Worm (Caenorhabditis elegans) whole organism, L1 larva: ENCODE results near the gene ZK470.1.

ENCODE experiments used
- C16A3.4 ChIP-seq: fragments of 150-350 bp; optimal IDR thresholded peaks from 2 replicates; lab custom pipeline; 2014; ENCODE audit warnings: missing biosample characterization, missing genetic modification characterization
- C34B4.2 ChIP-seq: sonication (generic microtip); optimal IDR thresholded peaks from 2 replicates; lab custom pipeline; 2017; ENCODE audit warnings: mild to moderate bottlenecking, missing genetic modification characterization, missing compliant biosample characterization
- Y116A8C.19 ChIP-seq: sonication (generic microtip); optimal IDR thresholded peaks from 2 replicates; lab custom pipeline; 2016; ENCODE audit warnings: missing compliant biosample characterization, missing genetic modification characterization, borderline replicate concordance
- aha-1 ChIP-seq: fragments of 150-350 bp; optimal IDR thresholded peaks from 2 replicates; lab custom pipeline; 2014; ENCODE audit warnings: missing biosample characterization, missing genetic modification characterization
- ama-1 ChIP-seq: fragments of 150-350 bp; optimal IDR thresholded peaks from 2 replicates; lab custom pipeline; 2014
- ceh-8 ChIP-seq: fragments of 200-800 bp; sonication (Bioruptor generic); optimal IDR thresholded peaks from 2 replicates; lab custom pipeline; 2018; ENCODE audit warnings: mild to moderate bottlenecking, missing genetic modification characterization, moderate library complexity, missing compliant biosample characterization
- ceh-90 ChIP-seq: sonication (generic microtip); optimal IDR thresholded peaks from 2 replicates; lab custom pipeline; 2016; ENCODE audit warnings: missing genetic modification characterization, missing compliant biosample characterization
- efl-1 ChIP-seq, 4 experiments: fragments of 150-350 bp; optimal IDR thresholded peaks in 3 of 4; peaks in 1 of 4; 1 replicate in 1 of 4; 2 replicates in 3 of 4; lab custom pipeline; 2014; ENCODE audit warnings: missing biosample characterization in 2 of 4, missing genetic modification characterization in 2 of 4, missing genetic modification reagents in 2 of 4
- efl-3 ChIP-seq: fragments of 200-800 bp; sonication (Bioruptor generic); optimal IDR thresholded peaks from 2 replicates; lab custom pipeline; 2018; ENCODE audit warnings: mild to moderate bottlenecking, missing genetic modification characterization, missing compliant biosample characterization
- egl-13 ChIP-seq: sonication (generic microtip); optimal IDR thresholded peaks from 2 replicates; lab custom pipeline; 2016; ENCODE audit warnings: missing genotype, missing genetic modification reagents, missing genetic modification characterization, missing compliant biosample characterization
- egl-27 ChIP-seq, 2 experiments: fragments of 150-350 bp in 1 of 2; sonication (generic microtip); optimal IDR thresholded peaks; 3 replicates each; lab custom pipeline; 2017 to 2018; ENCODE audit warnings: missing biosample characterization in 2 of 2, missing genetic modification characterization in 2 of 2, missing genetic modification reagents in 2 of 2
- fkh-10 ChIP-seq: sonication (generic microtip); optimal IDR thresholded peaks from 2 replicates; lab custom pipeline; 2017; ENCODE audit warnings: missing biosample characterization, missing genetic modification reagents, missing genetic modification characterization
- fkh-4 ChIP-seq: sonication (generic microtip); optimal IDR thresholded peaks from 2 replicates; lab custom pipeline; 2016; ENCODE audit warnings: missing compliant biosample characterization, missing genetic modification characterization, borderline replicate concordance
- fkh-8 ChIP-seq: sonication (generic microtip); optimal IDR thresholded peaks from 2 replicates; lab custom pipeline; 2016; ENCODE audit warnings: mild to moderate bottlenecking, missing genetic modification characterization, missing compliant biosample characterization
- fos-1 ChIP-seq: fragments of 150-350 bp; optimal IDR thresholded peaks from 2 replicates; lab custom pipeline; 2014; ENCODE audit warnings: missing biosample characterization, missing genetic modification characterization
- irx-1 ChIP-seq: sonication (generic microtip); optimal IDR thresholded peaks from 2 replicates; lab custom pipeline; 2016; ENCODE audit warnings: missing genetic modification characterization, missing compliant biosample characterization
- isw-1 ChIP-seq: fragments of 200-800 bp; sonication (Bioruptor generic); IDR thresholded peaks from 2 replicates; pipeline ENCODE4 v1.3.6; 2022; ENCODE audit warnings: missing genetic modification characterization, missing compliant biosample characterization
- jun-1 ChIP-seq: fragments of 150-350 bp; optimal IDR thresholded peaks from 2 replicates; lab custom pipeline; 2014; ENCODE audit warnings: missing biosample characterization, missing genetic modification reagents, missing genetic modification characterization
- lin-14 ChIP-seq: fragments of 200-800 bp; sonication (Bioruptor generic); optimal IDR thresholded peaks from 2 replicates; lab custom pipeline; 2018; ENCODE audit warnings: mild to moderate bottlenecking, missing genetic modification characterization, moderate library complexity, missing compliant biosample characterization
- lin-15B ChIP-seq: fragments of 150-350 bp; sonication (generic microtip); optimal IDR thresholded peaks from 3 replicates; lab custom pipeline; 2014; ENCODE audit warnings: missing biosample characterization, missing genetic modification characterization
- mab-9 ChIP-seq: fragments of 200-800 bp; sonication (Bioruptor generic); IDR thresholded peaks from 2 replicates; pipeline ENCODE4 v1.3.6; 2022; ENCODE audit warnings: missing genetic modification reagents, missing genetic modification characterization, missing compliant biosample characterization
- mdl-1 ChIP-seq, 2 experiments: fragments of 150-350 bp; optimal IDR thresholded peaks; 2 replicates each; lab custom pipeline; 2014 to 2017; ENCODE audit warnings: missing biosample characterization in 2 of 2, missing genetic modification characterization in 2 of 2, inconsistent platforms in 1 of 2
- mep-1 ChIP-seq: fragments of 150-350 bp; optimal IDR thresholded peaks from 2 replicates; lab custom pipeline; 2014; ENCODE audit warnings: missing biosample characterization, missing genetic modification characterization
- nhr-11 ChIP-seq: fragments of 150-350 bp; optimal IDR thresholded peaks from 2 replicates; lab custom pipeline; 2014; ENCODE audit warnings: missing biosample characterization, missing genetic modification characterization
- nhr-20 ChIP-seq: sonication (generic microtip); optimal IDR thresholded peaks from 2 replicates; lab custom pipeline; 2016; ENCODE audit warnings: mild to moderate bottlenecking, missing genetic modification characterization, missing compliant biosample characterization
- nhr-47 ChIP-seq: sonication (generic microtip); optimal IDR thresholded peaks from 2 replicates; lab custom pipeline; 2016; ENCODE audit warnings: mild to moderate bottlenecking, missing genetic modification characterization, moderate library complexity, missing compliant biosample characterization
- nhr-71 ChIP-seq: sonication (generic microtip); optimal IDR thresholded peaks from 2 replicates; lab custom pipeline; 2016; ENCODE audit warnings: mild to moderate bottlenecking, missing genetic modification characterization, moderate library complexity, missing compliant biosample characterization
- nhr-84 ChIP-seq: sonication (generic microtip); optimal IDR thresholded peaks from 2 replicates; lab custom pipeline; 2017; ENCODE audit warnings: missing biosample characterization, missing genetic modification characterization
- nhr-90 ChIP-seq: sonication (generic microtip); optimal IDR thresholded peaks from 2 replicates; lab custom pipeline; 2016; ENCODE audit warnings: mild to moderate bottlenecking, missing genetic modification characterization, missing compliant biosample characterization; ENCODE audit not compliant: poor library complexity
- pax-3 ChIP-seq: fragments of 200-800 bp; sonication (Bioruptor generic); optimal IDR thresholded peaks from 2 replicates; lab custom pipeline; 2018; ENCODE audit warnings: mild to moderate bottlenecking, missing genetic modification characterization, moderate library complexity, missing compliant biosample characterization
- rnt-1 ChIP-seq: sonication (generic microtip); optimal IDR thresholded peaks from 2 replicates; lab custom pipeline; 2016; ENCODE audit warnings: mild to moderate bottlenecking, missing genetic modification characterization, moderate library complexity, missing compliant biosample characterization
- skn-1 ChIP-seq: fragments of 150-350 bp; optimal IDR thresholded peaks from 2 replicates; lab custom pipeline; 2014; ENCODE audit warnings: missing biosample characterization, missing genetic modification characterization
- snpc-4 ChIP-seq: fragments of 150-350 bp; optimal IDR thresholded peaks from 2 replicates; lab custom pipeline; 2014; ENCODE audit warnings: missing biosample characterization, missing genetic modification characterization
- snu-23 ChIP-seq: sonication (generic microtip); optimal IDR thresholded peaks from 2 replicates; lab custom pipeline; 2016; ENCODE audit warnings: missing genetic modification characterization, missing compliant biosample characterization
- sup-37 ChIP-seq: fragments of 200-800 bp; sonication (Bioruptor generic); optimal IDR thresholded peaks from 2 replicates; lab custom pipeline; 2018; ENCODE audit warnings: mild to moderate bottlenecking, missing genetic modification characterization, missing compliant biosample characterization
- swsn-7 ChIP-seq: sonication (generic microtip); optimal IDR thresholded peaks from 2 replicates; lab custom pipeline; 2016; ENCODE audit warnings: missing genetic modification characterization, missing compliant biosample characterization
- tbx-2 ChIP-seq: sonication (generic microtip); optimal IDR thresholded peaks from 2 replicates; lab custom pipeline; 2016; ENCODE audit warnings: missing genetic modification characterization, missing compliant biosample characterization
- tlp-1 ChIP-seq: fragments of 150-350 bp; optimal IDR thresholded peaks from 2 replicates; lab custom pipeline; 2014; ENCODE audit warnings: missing biosample characterization, missing genetic modification characterization
- unc-62 ChIP-seq: fragments of 150-350 bp; optimal IDR thresholded peaks from 2 replicates; lab custom pipeline; 2014; ENCODE audit warnings: missing biosample characterization, missing genetic modification reagents, missing genetic modification characterization
- unc-86 ChIP-seq: sonication (generic microtip); optimal IDR thresholded peaks from 2 replicates; lab custom pipeline; 2016; ENCODE audit warnings: missing genetic modification characterization, missing compliant biosample characterization
- unc-98 ChIP-seq: fragments of 200-800 bp; sonication (Bioruptor generic); IDR thresholded peaks from 2 replicates; pipeline ENCODE4 v1.3.6; 2022; ENCODE audit warnings: missing genetic modification characterization, missing compliant biosample characterization
- vab-15 ChIP-seq: sonication (generic microtip); optimal IDR thresholded peaks from 2 replicates; lab custom pipeline; 2017; ENCODE audit warnings: missing genotype, mild to moderate bottlenecking, missing genetic modification characterization, missing compliant biosample characterization
- xbp-1 ChIP-seq: sonication (generic microtip); optimal IDR thresholded peaks from 2 replicates; lab custom pipeline; 2016; ENCODE audit warnings: missing genetic modification characterization, missing compliant biosample characterization
- zag-1 ChIP-seq: fragments of 150-350 bp; optimal IDR thresholded peaks from 2 replicates; lab custom pipeline; 2014; ENCODE audit warnings: missing biosample characterization, missing genetic modification characterization
- zip-4 ChIP-seq: fragments of 200-800 bp; sonication (Bioruptor generic); optimal IDR thresholded peaks from 2 replicates; lab custom pipeline; 2018; ENCODE audit warnings: mild to moderate bottlenecking, missing genetic modification characterization, moderate library complexity, missing compliant biosample characterization
- ztf-4 ChIP-seq: fragments of 150-350 bp; optimal IDR thresholded peaks from 2 replicates; lab custom pipeline; 2014; ENCODE audit warnings: missing biosample characterization, missing genetic modification characterization

Gene ZK470.1

DNA sequence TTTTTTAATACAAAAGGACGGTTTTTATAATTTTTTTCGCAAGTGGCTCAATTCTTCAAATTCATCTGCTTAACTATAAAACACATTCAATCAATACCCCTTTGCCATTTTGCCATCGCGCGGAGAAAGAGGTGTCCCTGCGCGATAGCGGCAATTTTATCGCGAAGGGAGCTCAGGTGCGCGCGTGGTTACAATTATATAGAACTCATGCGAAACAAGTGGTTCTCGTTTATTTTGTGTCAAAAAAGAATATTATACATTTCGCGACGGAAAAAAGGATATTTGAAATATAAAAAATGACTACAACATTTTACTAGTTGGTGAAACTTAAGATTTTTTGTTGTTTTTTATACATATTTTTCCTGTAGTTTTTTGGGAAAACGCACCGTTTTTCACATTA, 45.6 kb downstream of the ZK470.1 start (continued):
- TF ChIP-seq fkh-4 (tag; lab: Kevin White, UChicago): peak; percentile 94
- peak; percentile 100 for TF ChIP-seq irx-1
- TF ChIP-seq fos-1: peak; percentile 97
- TF ChIP-seq nhr-20 (tag; lab: Kevin White, UChicago): peak; percentile 99
- peak in 1 of 2 experiments; percentile 95 for TF ChIP-seq mdl-1 (tag; optimal IDR thresholded peaks at IDR 0.05; lab: Kevin White, UChicago)
- TF ChIP-seq nhr-90: peak; percentile 99
- peak; percentile 27 for TF ChIP-seq ama-1 (lab: Kevin White, UChicago)
- peak; percentile 34 for TF ChIP-seq unc-62
- TF ChIP-seq ztf-4 (tag; lab: Kevin White, UChicago): peak; percentile 99
- TF ChIP-seq Y116A8C.19: peak; percentile 42
- peak; percentile 84 for TF ChIP-seq vab-15
- TF ChIP-seq rnt-1 (tag; lab: Kevin White, UChicago): peak; percentile 99
- peak; percentile 98 for TF ChIP-seq sup-37
- peak; percentile 91 to 93 for TF ChIP-seq egl-27 (tag; optimal IDR thresholded peaks at IDR 0.05; lab: Kevin White, UChicago)
- peak; percentile 100 for TF ChIP-seq fkh-10 (GFP tag; lab: Kevin White, UChicago)
- TF ChIP-seq snpc-4 (tag; lab: Kevin White, UChicago): peak; percentile 92
- no peak for TF ChIP-seq nhr-84 (tag; lab: Kevin White, UChicago)
- TF ChIP-seq lin-14 (GFP tag; lab: Kevin White, UChicago): peak; percentile 99
- TF ChIP-seq C34B4.2 (tag; lab: Kevin White, UChicago): peak; percentile 33
- TF ChIP-seq zag-1: peak; percentile 53
- peak; percentile 94 for TF ChIP-seq unc-98 (GFP tag; lab: Robert Waterston, UW)
- peak; percentile 96 for TF ChIP-seq fkh-8
- peak; percentile 100 for TF ChIP-seq egl-13
- peak; percentile 100 for TF ChIP-seq tbx-2
- TF ChIP-seq ceh-90: no peak
- TF ChIP-seq ceh-8: peak; percentile 100
- peak; percentile 99 for TF ChIP-seq unc-86 (tag; lab: Kevin White, UChicago)
- peak; percentile 99 for TF ChIP-seq swsn-7
- no peak for TF ChIP-seq tlp-1
- TF ChIP-seq isw-1: peak; percentile 93
- peak; percentile 98 for TF ChIP-seq mab-9 (GFP tag; lab: Robert Waterston, UW)
- TF ChIP-seq nhr-11: peak; percentile 99
- TF ChIP-seq, all 84 proteins: peak for 77

DNA sequence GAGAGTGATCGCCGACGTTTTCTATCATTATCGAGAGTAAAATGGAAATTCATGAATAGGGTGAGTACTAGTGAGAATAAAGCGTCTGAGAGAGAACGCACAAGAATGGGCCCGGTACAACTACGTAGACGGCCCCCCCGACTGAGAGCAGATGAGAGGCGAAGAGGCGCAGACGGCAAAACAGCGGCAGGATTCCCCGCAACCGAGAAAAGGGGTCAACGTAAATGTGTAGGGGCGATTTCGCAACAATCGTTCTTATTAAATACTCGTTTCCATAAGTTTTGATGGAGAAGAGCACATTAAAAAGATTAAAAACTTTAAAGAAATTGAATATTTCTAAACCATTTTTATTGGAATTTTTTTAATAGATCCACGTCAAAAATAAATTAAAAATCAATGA, 51.2 kb downstream of the ZK470.1 start:
- TF ChIP-seq xbp-1 (tag; lab: Kevin White, UChicago): peak; percentile 24
- TF ChIP-seq pax-3: no peak
- peak; percentile 5 for TF ChIP-seq nhr-20 (tag; lab: Kevin White, UChicago)
- peak; percentile 9 for TF ChIP-seq snpc-4 (tag; lab: Kevin White, UChicago)
- no peak for TF ChIP-seq efl-3 (GFP tag; lab: Kevin White, UChicago)
- peak in 1 of 2 experiments; percentile 24 for TF ChIP-seq efl-1 (optimal IDR thresholded peaks at IDR 0.05; lab: Kevin White, UChicago)
- TF ChIP-seq efl-1 (GFP tag; optimal IDR thresholded peaks at IDR 0.05 in 1 of 2; lab: Kevin White, UChicago): peak in 1 of 2 experiments; percentile 84
- TF ChIP-seq ztf-4 (tag; lab: Kevin White, UChicago): no peak
- peak; percentile 80 for TF ChIP-seq zip-4 (GFP tag; lab: Kevin White, UChicago)
- TF ChIP-seq irx-1: no peak
- peak; percentile 5 for TF ChIP-seq swsn-7
- TF ChIP-seq snu-23 (GFP tag; lab: Kevin White, UChicago): peak; percentile 2
- TF ChIP-seq nhr-71: peak; percentile 12
- TF ChIP-seq C16A3.4 (tag; lab: Kevin White, UChicago): no peak
- peak; percentile 23 for TF ChIP-seq nhr-47
- TF ChIP-seq jun-1: no peak
- peak; percentile 59 for TF ChIP-seq lin-14 (GFP tag; lab: Kevin White, UChicago)
- TF ChIP-seq unc-98 (GFP tag; lab: Robert Waterston, UW): no peak
- TF ChIP-seq skn-1 (tag; lab: Kevin White, UChicago): peak; percentile 44
- TF ChIP-seq ceh-90: no peak
- peak; percentile 28 for TF ChIP-seq mep-1 (tag; lab: Kevin White, UChicago)
- peak; percentile 65 for TF ChIP-seq rnt-1 (tag; lab: Kevin White, UChicago)
- no peak for TF ChIP-seq C34B4.2 (tag; lab: Kevin White, UChicago)
- no peak for TF ChIP-seq aha-1
- no peak for TF ChIP-seq lin-15B (tag; lab: Kevin White, UChicago)
- TF ChIP-seq, all 84 proteins: peak for 13
